Fruit fly (Drosophila melanogaster) whole organism, wandering third instar larva: ENCODE measurements around the gene ATPsynbetaL.

Source experiments
- CG9705 ChIP-seq: fragments of 200-800 bp; sonication (Bioruptor generic); optimal IDR thresholded peaks from 2 replicates; lab custom pipeline; 2018; ENCODE audit warnings: missing biosample characterization, mild to moderate bottlenecking, missing genetic modification characterization
- Dif ChIP-seq: fragments of 200-275, 200-300 bp; sonication (Bioruptor generic); optimal IDR thresholded peaks from 2 replicates; lab custom pipeline; 2018; ENCODE audit warnings: missing biosample characterization, missing genetic modification characterization; ENCODE audit not compliant: partially characterized antibody
- Jra ChIP-seq: sonication (Bioruptor generic); optimal IDR thresholded peaks from 2 replicates; lab custom pipeline; 2016; ENCODE audit warnings: missing biosample characterization, missing genetic modification characterization
- Mio ChIP-seq: sonication (Bioruptor generic); optimal IDR thresholded peaks from 2 replicates; lab custom pipeline; 2016; ENCODE audit warnings: missing biosample characterization, missing genetic modification characterization
- Myc ChIP-seq: fragments of >200 bp; optimal IDR thresholded peaks from 2 replicates; lab custom pipeline; 2017
- N ChIP-seq: fragments of >200 bp; optimal IDR thresholded peaks from 2 replicates; lab custom pipeline; 2018; ENCODE audit warnings: missing biosample characterization, missing external identifiers, missing genetic modification characterization
- Sp1 ChIP-seq: fragments of 200-800 bp; sonication (Bioruptor generic); optimal IDR thresholded peaks from 3 replicates; lab custom pipeline; 2019; ENCODE audit warnings: missing biosample characterization, mild to moderate bottlenecking, missing genetic modification characterization, moderate library complexity
- dsf ChIP-seq: sonication (Bioruptor generic); optimal IDR thresholded peaks from 2 replicates; lab custom pipeline; 2016; ENCODE audit warnings: missing biosample characterization, missing genetic modification characterization, borderline replicate concordance
- pan ChIP-seq: fragments of >200 bp; optimal IDR thresholded peaks from 2 replicates; lab custom pipeline; 2017
- usp ChIP-seq: fragments of >200 bp; optimal IDR thresholded peaks from 2 replicates; lab custom pipeline; 2017; ENCODE audit warnings: missing biosample characterization, missing genetic modification characterization

- no peak for TF ChIP-seq CG9705 (GFP tag; lab: Kevin White, UChicago)
- TF ChIP-seq Myc (lab: Kevin White, UChicago), result no peak
- no peak for TF ChIP-seq usp (GFP tag; lab: Kevin White, UChicago)
- no peak for TF ChIP-seq dsf (GFP tag; lab: Kevin White, UChicago)
- TF ChIP-seq Jra, result no peak
- no peak for TF ChIP-seq Dif (GFP tag; lab: Kevin White, UChicago)
- no peak for TF ChIP-seq pan (lab: Kevin White, UChicago)
- TF ChIP-seq N (GFP tag; lab: Kevin White, UChicago), result no peak
- TF ChIP-seq Mio (GFP tag; lab: Kevin White, UChicago), result no peak
- no peak for TF ChIP-seq Sp1 (GFP tag; lab: Kevin White, UChicago)
These were observed 14.6 kb downstream of the ATPsynbetaL start, which contains the start of gene Zn72D for dm6 chr3L:16112069-16112820.
